Fruit fly (Drosophila melanogaster) ovary, adult (tissue): ENCODE results near the gene swm.

Experiments used
- CG17801 ChIP-seq: fragments of 200-800 bp; optimal IDR thresholded peaks from 2 replicates; lab custom pipeline; 2019; ENCODE audit warnings: missing biosample characterization, mild to moderate bottlenecking, missing genetic modification characterization, moderate library complexity; ENCODE audit not compliant: partially characterized antibody

Gene swm

dm6 chr2L:19472256-19472655 lies 20.8 kb upstream of the swm start:
- TF ChIP-seq CG17801 (GFP tag; lab: Kevin White, UChicago): peak; percentile 86

dm6 chr2L:19473397-19474009 lies 19.5 kb upstream of the swm start:
- no peak for TF ChIP-seq CG17801 (GFP tag; lab: Kevin White, UChicago)

- no peak for TF ChIP-seq CG17801 (GFP tag; lab: Kevin White, UChicago)
These were observed 13.6 kb upstream of the swm start for dm6 chr2L:19479249-19479984.

dm6 chr2L:19480406-19481334 lies 12.4 kb upstream of the swm start:
- no peak for TF ChIP-seq CG17801 (GFP tag; lab: Kevin White, UChicago)

- no peak for TF ChIP-seq CG17801 (GFP tag; lab: Kevin White, UChicago)
These were observed 8.5 kb upstream of the swm start, which contains the start of the genes CG10195 and CG13084 for dm6 chr2L:19484539-19484938. Gene CG10195 (minus strand): TSS chr2L:19484705. Gene CG13084 (plus strand): TSS chr2L:19484930.

- no peak for TF ChIP-seq CG17801 (GFP tag; lab: Kevin White, UChicago)
These were observed 5.9 kb upstream of the swm start, which contains the start of gene CG13083 for dm6 chr2L:19487190-19487589. Gene CG13083 (plus strand): TSS chr2L:19487490.

- peak; percentile 85 for TF ChIP-seq CG17801 (GFP tag; lab: Kevin White, UChicago)
These were observed 3.0 kb upstream of the swm start, which contains the start of the genes CG10194 and CG18094 for dm6 chr2L:19489997-19490461. Gene CG10194 (minus strand): TSS chr2L:19490104. Gene CG18094 (plus strand): TSS chr2L:19490262.

dm6 chr2L:19497983-19498382 lies 4.9 kb downstream of the swm start, which contains the start of gene Top3alpha:
Gene Top3alpha (plus strand): TSS chr2L:19498168.
- peak; percentile 40 for TF ChIP-seq CG17801 (GFP tag; lab: Kevin White, UChicago)

dm6 chr2L:19506323-19506722 lies 13.3 kb downstream of the swm start:
- no peak for TF ChIP-seq CG17801 (GFP tag; lab: Kevin White, UChicago)

- TF ChIP-seq CG17801 (GFP tag; lab: Kevin White, UChicago): no peak
These were observed 15.4 kb downstream of the swm start, which contains the start of gene cyst for dm6 chr2L:19508361-19508918. Gene cyst (minus strand): TSS chr2L:19508764.

dm6 chr2L:19512184-19512583 lies 19.1 kb downstream of the swm start:
- no peak for TF ChIP-seq CG17801 (GFP tag; lab: Kevin White, UChicago)

dm6 chr2L:19516062-19516461 lies 23.0 kb downstream of the swm start:
- no peak for TF ChIP-seq CG17801 (GFP tag; lab: Kevin White, UChicago)

- TF ChIP-seq CG17801 (GFP tag; lab: Kevin White, UChicago): no peak
These were observed 24.2 kb downstream of the swm start, which contains the start of gene Hasp for dm6 chr2L:19517154-19517814. Gene Hasp (minus strand): TSS chr2L:19517204.
